Worm (Caenorhabditis elegans): ENCODE results near the gene F35H8.4.
A peak's percentile ranks its signal among the peaks of the same experiment; 100 is the strongest.

The F35H8.4 gene

DNA sequence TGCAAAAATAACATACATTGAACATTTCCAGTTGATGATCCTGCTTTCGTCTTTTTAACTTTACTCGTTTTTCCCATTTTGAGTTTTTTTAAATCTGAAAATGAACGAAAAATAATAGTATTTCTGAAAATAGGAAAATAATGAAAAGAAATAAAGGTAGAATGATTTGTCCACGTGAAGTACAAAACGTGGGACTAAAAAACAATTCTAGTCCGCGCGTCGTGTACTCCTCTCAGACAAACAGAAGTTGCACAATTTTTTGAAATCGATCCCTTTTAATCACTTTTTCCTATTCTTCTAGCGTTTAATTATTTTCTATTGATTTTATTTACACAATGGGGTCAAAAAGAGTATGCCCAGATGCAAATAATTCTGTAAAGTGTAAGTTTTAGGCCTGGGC is 31.2 kb upstream of the F35H8.4 start, which contains the start of the genes E02H1.1 and tag-124 (continued):
- TF ChIP-seq unc-42 (tag; optimal IDR thresholded peaks at IDR 0.05) (peak; percentile 13), fkh-10 (GFP tag; optimal IDR thresholded peaks at IDR 0.05) (no peak), lim-6 (tag; optimal IDR thresholded peaks at IDR 0.05) (no peak), ceh-9 (tag; optimal IDR thresholded peaks at IDR 0.05) (no peak), tbx-7 (tag; optimal IDR thresholded peaks at IDR 0.05) (peak; percentile 92), ama-1 (optimal IDR thresholded peaks at IDR 0.05) (no peak), Y22D7AL.16 (tag; optimal IDR thresholded peaks at IDR 0.05) (no peak), madf-2 (tag; optimal IDR thresholded peaks at IDR 0.05) (no peak), ceh-18 (tag; optimal IDR thresholded peaks at IDR 0.05) (no peak)

DNA sequence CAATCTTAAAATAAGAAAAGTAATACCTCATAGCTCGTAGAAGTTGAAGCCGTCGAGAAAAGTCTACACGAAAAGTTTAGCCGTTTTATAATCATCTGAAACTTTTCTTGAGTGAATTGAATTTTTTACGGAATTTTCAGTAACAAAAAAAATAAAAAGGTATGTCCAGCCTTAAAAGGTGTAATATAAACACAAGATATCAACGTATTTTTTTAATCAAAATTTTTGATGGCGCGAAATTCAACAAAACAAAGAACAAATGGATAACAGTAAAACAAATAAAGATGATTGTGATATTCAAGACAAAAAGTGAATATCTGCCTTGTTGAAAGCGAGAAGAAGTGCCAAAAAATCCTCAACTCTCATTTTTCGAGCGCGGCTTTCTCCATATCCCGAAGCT is 29.8 kb upstream of the F35H8.4 start, which contains the start of gene eral-1:
Gene eral-1 (minus strand): TSS at position 101 of the 400 bp plus-strand sequence.
- TF ChIP-seq ceh-48 (tag; optimal IDR thresholded peaks at IDR 0.05) (no peak), ceh-45 (GFP tag; IDR thresholded peaks at IDR 0.05) (no peak), ceh-2 (tag; optimal IDR thresholded peaks at IDR 0.05) (no peak), eyg-1 (tag; optimal IDR thresholded peaks at IDR 0.05) (no peak), ttx-3 (tag; optimal IDR thresholded peaks at IDR 0.05) (no peak), Y22D7AL.16 (tag; optimal IDR thresholded peaks at IDR 0.05) (no peak), ama-1 (optimal IDR thresholded peaks at IDR 0.05) (no peak), ref-2 (tag; optimal IDR thresholded peaks at IDR 0.05) (no peak), sox-4 (tag; optimal IDR thresholded peaks at IDR 0.05) (no peak), ceh-18 (tag; optimal IDR thresholded peaks at IDR 0.05) (no peak), ceh-24 (tag; optimal IDR thresholded peaks at IDR 0.05) (no peak), fkh-6 (tag; optimal IDR thresholded peaks at IDR 0.05) (no peak), ceh-22 (tag; optimal IDR thresholded peaks at IDR 0.05) (no peak), hlh-30 (tag; optimal IDR thresholded peaks at IDR 0.05; ENCODE audit: insufficient read depth) (no peak), dmd-4 (tag; optimal IDR thresholded peaks at IDR 0.05; ENCODE audit: borderline replicate concordance) (no peak), lim-6 (tag; optimal IDR thresholded peaks at IDR 0.05) (no peak), hlh-8 (tag; optimal IDR thresholded peaks at IDR 0.05) (no peak), tbx-7 (tag; optimal IDR thresholded peaks at IDR 0.05) (no peak), ceh-9 (tag; optimal IDR thresholded peaks at IDR 0.05) (no peak)

DNA sequence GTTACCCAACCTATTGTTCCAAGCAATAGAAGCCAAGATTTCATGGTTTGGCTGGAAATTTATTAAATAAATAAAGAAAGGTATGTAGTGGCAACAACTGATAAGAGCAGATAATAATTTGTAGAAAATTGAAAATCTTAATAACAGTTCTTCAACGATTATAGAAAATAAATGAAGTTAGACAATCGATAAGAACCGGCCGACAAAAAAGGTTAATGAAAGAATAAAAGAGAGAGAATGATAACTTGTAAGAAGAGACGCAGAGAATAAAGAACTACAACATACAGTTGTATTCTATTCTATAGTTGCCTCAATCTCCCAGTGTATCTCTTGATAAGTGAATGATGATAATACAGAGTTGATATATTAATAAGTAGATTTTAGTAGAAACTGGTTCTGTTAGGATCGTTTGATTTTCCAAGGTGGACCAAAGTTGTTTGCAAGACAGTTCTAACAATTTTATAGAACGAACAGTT is 26.9 kb upstream of the F35H8.4 start, which contains the start of gene ugt-58:
Gene ugt-58 (minus strand): TSS at position 51 of the 476 bp plus-strand sequence.
- TF ChIP-seq elt-2 (tag; optimal IDR thresholded peaks at IDR 0.05) (peak; percentile 52), hlh-15 (tag; optimal IDR thresholded peaks at IDR 0.05) (no peak)

DNA sequence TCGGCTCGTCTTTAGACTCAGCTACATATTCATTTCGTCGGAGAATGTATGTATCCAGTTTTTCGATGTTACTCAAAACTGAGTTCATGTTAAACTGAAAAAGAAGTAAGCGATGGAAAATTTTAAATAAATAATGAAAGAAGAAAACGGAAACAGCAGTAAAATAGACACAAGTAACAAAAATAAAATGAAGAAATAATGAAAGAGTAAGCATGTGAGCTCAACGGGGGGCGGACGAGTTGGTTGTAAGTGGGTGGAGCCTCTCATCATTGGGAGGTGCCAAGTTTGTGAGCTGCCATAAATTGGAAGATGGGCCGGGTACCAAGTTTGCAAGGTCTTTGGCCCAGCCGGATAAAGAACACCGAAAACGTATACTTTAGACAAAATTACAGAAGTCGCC is 23.6 kb upstream of the F35H8.4 start, which contains the start of gene wee-1.1:
Gene wee-1.1 (minus strand): TSS at position 101 of the 400 bp plus-strand sequence.
- TF ChIP-seq lim-6 (tag; optimal IDR thresholded peaks at IDR 0.05) (no peak), ama-1 (optimal IDR thresholded peaks at IDR 0.05) (no peak), ahr-1 (tag; optimal IDR thresholded peaks at IDR 0.05) (no peak), pha-2 (tag; optimal IDR thresholded peaks at IDR 0.05) (no peak), fkh-10 (GFP tag; optimal IDR thresholded peaks at IDR 0.05) (no peak), hlh-6 (tag; optimal IDR thresholded peaks at IDR 0.05) (no peak), nhr-232 (tag; optimal IDR thresholded peaks at IDR 0.05) (no peak), ceh-45 (GFP tag; IDR thresholded peaks at IDR 0.05) (no peak), C08G9.2 (tag; optimal IDR thresholded peaks at IDR 0.05) (no peak), pax-1 (tag; optimal IDR thresholded peaks at IDR 0.05) (no peak), hlh-15 (tag; optimal IDR thresholded peaks at IDR 0.05) (no peak), gmeb-2 (tag; optimal IDR thresholded peaks at IDR 0.05) (no peak), sdc-2 (tag; optimal IDR thresholded peaks at IDR 0.05) (no peak), fkh-6 (tag; optimal IDR thresholded peaks at IDR 0.05) (no peak), npax-4 (tag; optimal IDR thresholded peaks at IDR 0.05) (no peak)

DNA sequence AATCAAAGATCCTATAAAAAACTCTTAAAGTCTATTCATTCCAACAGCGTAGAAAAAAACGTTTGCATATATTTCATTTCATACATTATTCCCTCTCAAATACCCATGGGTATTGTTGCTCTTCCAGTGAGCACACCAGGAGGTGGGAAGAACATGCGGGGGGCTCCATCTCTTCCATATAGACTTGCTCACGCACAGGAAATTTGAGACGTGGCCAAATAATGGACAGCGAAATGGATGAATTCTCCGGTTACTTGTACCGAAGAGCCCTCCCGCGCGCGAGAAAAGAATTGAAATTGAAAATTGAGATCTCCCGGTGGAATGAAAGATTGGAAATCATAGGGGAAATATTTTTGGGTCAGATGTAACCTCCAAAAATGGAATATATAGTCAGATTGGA is 17.8 kb upstream of the F35H8.4 start:
- TF ChIP-seq ceh-19 (GFP tag; optimal IDR thresholded peaks at IDR 0.05): peak; percentile 85
- no peak for TF ChIP-seq fkh-10 (GFP tag; optimal IDR thresholded peaks at IDR 0.05)
- TF ChIP-seq ceh-34 (tag; optimal IDR thresholded peaks at IDR 0.05): peak; percentile 98
